Fruit fly (Drosophila melanogaster) whole organism, embryonic: ENCODE results near the gene Chd64.

Source experiments
- CG10274 ChIP-seq: fragments of 200-800 bp; sonication (Bioruptor generic); optimal IDR thresholded peaks from 3 replicates; lab custom pipeline; 2017; ENCODE audit warnings: missing biosample characterization, mild to moderate bottlenecking, missing genetic modification characterization
- CG10959 ChIP-seq: fragments of 200-800 bp; sonication (Bioruptor generic); IDR thresholded peaks from 2 replicates; pipeline ENCODE4 v1.3.6; 2022; ENCODE audit warnings: missing biosample characterization, missing genetic modification characterization
- CG12104 ChIP-seq: fragments of 200-800 bp; sonication (Bioruptor generic); optimal IDR thresholded peaks from 3 replicates; lab custom pipeline; 2016; ENCODE audit warnings: missing biosample characterization, missing genetic modification characterization
- CG13296 ChIP-seq: fragments of 200-800 bp; sonication (Bioruptor generic); optimal IDR thresholded peaks from 3 replicates; lab custom pipeline; 2018; ENCODE audit warnings: missing biosample characterization, mild to moderate bottlenecking, missing genetic modification characterization
- CG14667 ChIP-seq: fragments of 200-800 bp; sonication (Bioruptor generic); IDR thresholded peaks from 2 replicates; pipeline ENCODE4 v1.3.6; 2022; ENCODE audit warnings: missing biosample characterization, missing genetic modification characterization
- CG14965 ChIP-seq: fragments of 200-800 bp; sonication (Bioruptor generic); optimal IDR thresholded peaks from 2 replicates; lab custom pipeline; 2016; ENCODE audit warnings: missing biosample characterization, missing genetic modification characterization, borderline replicate concordance
- CG16813 ChIP-seq: fragments of 200-800 bp; sonication (Bioruptor generic); IDR thresholded peaks from 3 replicates; pipeline ENCODE4 v1.3.6; 2022; ENCODE audit warnings: missing biosample characterization, missing genetic modification characterization; ENCODE audit not compliant: partially characterized antibody
- CG17186 ChIP-seq: fragments of 200-800 bp; sonication (Bioruptor generic); optimal IDR thresholded peaks from 3 replicates; lab custom pipeline; 2017; ENCODE audit warnings: missing biosample characterization, missing genetic modification reagents, missing genetic modification characterization
- CG18476 ChIP-seq: fragments of 200-800 bp; sonication (Bioruptor generic); optimal IDR thresholded peaks from 2 replicates; lab custom pipeline; 2016; ENCODE audit warnings: missing biosample characterization, mild to moderate bottlenecking, missing genetic modification characterization
- CG32767 ChIP-seq: fragments of 200-800 bp; sonication (Bioruptor generic); IDR thresholded peaks from 2 replicates; pipeline ENCODE4 v1.3.6; 2022; ENCODE audit warnings: missing biosample characterization, missing genetic modification characterization
- CG4424 ChIP-seq: fragments of 200-800 bp; sonication (Bioruptor generic); optimal IDR thresholded peaks from 3 replicates; lab custom pipeline; 2016; ENCODE audit warnings: missing biosample characterization, missing genetic modification characterization
- CG4707 ChIP-seq: fragments of 200-800 bp; sonication (Bioruptor generic); optimal IDR thresholded peaks from 2 replicates; lab custom pipeline; 2018; ENCODE audit warnings: missing biosample characterization, mild to moderate bottlenecking, missing genetic modification characterization, moderate library complexity
- CG5245 ChIP-seq: fragments of 200-800 bp; sonication (Bioruptor generic); optimal IDR thresholded peaks from 3 replicates; lab custom pipeline; 2016; ENCODE audit warnings: missing biosample characterization, missing genetic modification characterization
- CG7987 ChIP-seq: fragments of 200-800 bp; sonication (Bioruptor generic); optimal IDR thresholded peaks from 2 replicates; lab custom pipeline; 2018; ENCODE audit warnings: missing biosample characterization, mild to moderate bottlenecking, missing genetic modification characterization, moderate library complexity
- CG8924 ChIP-seq: fragments of 200-800 bp; optimal IDR thresholded peaks from 3 replicates; lab custom pipeline; 2019; ENCODE audit warnings: missing biosample characterization, mild to moderate bottlenecking, missing genetic modification characterization, moderate library complexity
- CG9215 ChIP-seq: fragments of 200-800 bp; sonication (Bioruptor generic); IDR thresholded peaks from 2 replicates; pipeline ENCODE4 v1.3.6; 2022; ENCODE audit warnings: missing biosample characterization, missing genetic modification characterization
- CG9817 ChIP-seq: fragments of 200-800 bp; sonication (Bioruptor generic); optimal IDR thresholded peaks from 2 replicates; lab custom pipeline; 2018; ENCODE audit warnings: missing biosample characterization, mild to moderate bottlenecking, missing genetic modification characterization, moderate library complexity
- D ChIP-seq, 2 experiments: fragments of 200-800 bp in 1 of 2; fragments of >200 bp in 1 of 2; sonication (Bioruptor generic) in 1 of 2; optimal IDR thresholded peaks; 2 replicates in 1 of 2; 3 replicates in 1 of 2; lab custom pipeline; 2017; ENCODE audit warnings: mild to moderate bottlenecking in 1 of 2, missing biosample characterization in 1 of 2, missing genetic modification characterization in 1 of 2, missing genetic modification reagents in 1 of 2
- Deaf1 ChIP-seq: fragments of 200-800 bp; optimal IDR thresholded peaks from 3 replicates; lab custom pipeline; 2019; ENCODE audit warnings: missing biosample characterization, mild to moderate bottlenecking, missing genetic modification characterization, moderate library complexity
- Dref ChIP-seq: fragments of 200-800 bp; sonication (Bioruptor generic); IDR thresholded peaks from 2 replicates; pipeline ENCODE4 v1.3.6; 2022; ENCODE audit warnings: missing biosample characterization, missing genetic modification characterization
- Fer2 ChIP-seq: fragments of 200-800 bp; sonication (Bioruptor generic); optimal IDR thresholded peaks from 2 replicates; lab custom pipeline; 2018; ENCODE audit warnings: missing biosample characterization, mild to moderate bottlenecking, missing genetic modification characterization, moderate library complexity
- Nf-YC ChIP-seq: fragments of 200-800 bp; optimal IDR thresholded peaks from 3 replicates; lab custom pipeline; 2019; ENCODE audit warnings: missing biosample characterization, mild to moderate bottlenecking, missing genetic modification characterization, moderate library complexity
- Spps ChIP-seq: fragments of 200-800 bp; sonication (Bioruptor generic); optimal IDR thresholded peaks from 2 replicates; lab custom pipeline; 2018; ENCODE audit warnings: missing biosample characterization, mild to moderate bottlenecking, missing genetic modification characterization
- Xrp1 ChIP-seq: fragments of 200-800 bp; sonication (Bioruptor generic); IDR thresholded peaks from 2 replicates; pipeline ENCODE4 v1.3.6; 2022; ENCODE audit warnings: missing biosample characterization, missing genetic modification characterization
- al ChIP-seq: fragments of 200-800 bp; sonication (Bioruptor generic); IDR thresholded peaks from 2 replicates; pipeline ENCODE4 v1.3.6; 2022; ENCODE audit warnings: missing biosample characterization, missing genetic modification characterization
- bbx ChIP-seq: fragments of 200-800 bp; sonication (Bioruptor generic); IDR thresholded peaks from 2 replicates; pipeline ENCODE4 v1.3.6; 2022; ENCODE audit warnings: missing biosample characterization, missing genetic modification characterization; ENCODE audit not compliant: partially characterized antibody
- bsh ChIP-seq, 2 experiments: fragments of 200-800 bp; sonication (Bioruptor generic); optimal IDR thresholded peaks; 2 replicates each; lab custom pipeline; 2017 to 2018; ENCODE audit warnings: mild to moderate bottlenecking in 2 of 2, missing biosample characterization in 2 of 2, missing genetic modification characterization in 2 of 2, moderate library complexity in 1 of 2
- cas ChIP-seq: fragments of 200-800 bp; sonication (Bioruptor generic); IDR thresholded peaks from 2 replicates; pipeline ENCODE4 v1.3.6; 2022; ENCODE audit warnings: missing biosample characterization, missing genetic modification characterization
- ham ChIP-seq: fragments of 200-800 bp; sonication (Bioruptor generic); IDR thresholded peaks from 2 replicates; pipeline ENCODE4 v1.3.6; 2022; ENCODE audit warnings: missing biosample characterization, missing genetic modification characterization
- kni ChIP-seq: fragments of 200-800 bp; sonication (Bioruptor generic); optimal IDR thresholded peaks from 3 replicates; lab custom pipeline; 2017; ENCODE audit warnings: mild to moderate bottlenecking, missing biosample characterization, missing genetic modification reagents, missing genetic modification characterization
- lola ChIP-seq, 3 experiments: fragments of >200 bp in 2 of 3; fragments of 200-800 bp in 1 of 3; sonication (Bioruptor generic) in 1 of 3; optimal IDR thresholded peaks; 2 replicates each; lab custom pipeline; 2017 to 2019; ENCODE audit warnings: missing biosample characterization in 3 of 3, missing genetic modification characterization in 3 of 3, mild to moderate bottlenecking in 1 of 3, moderate library complexity in 1 of 3
- nau ChIP-seq: fragments of 200-800 bp; sonication (Bioruptor generic); optimal IDR thresholded peaks from 3 replicates; lab custom pipeline; 2017; ENCODE audit warnings: missing biosample characterization, mild to moderate bottlenecking, missing genetic modification characterization, missing genetic modification reagents
- nerfin-1 ChIP-seq: fragments of 200-800 bp; sonication (Bioruptor generic); optimal IDR thresholded peaks from 3 replicates; lab custom pipeline; 2019; ENCODE audit warnings: missing biosample characterization, mild to moderate bottlenecking, missing genetic modification characterization, moderate library complexity
- peb ChIP-seq: fragments of 200-800 bp; sonication (Bioruptor generic); IDR thresholded peaks from 2 replicates; pipeline ENCODE4 v1.3.6; 2022; ENCODE audit warnings: missing biosample characterization, missing genetic modification characterization
- repo ChIP-seq: fragments of 200-800 bp; sonication (Bioruptor generic); optimal IDR thresholded peaks from 2 replicates; lab custom pipeline; 2016; ENCODE audit warnings: missing biosample characterization, missing genetic modification characterization
- run ChIP-seq: fragments of 200-800 bp; sonication (Bioruptor generic); optimal IDR thresholded peaks from 3 replicates; lab custom pipeline; 2018; ENCODE audit warnings: missing biosample characterization, mild to moderate bottlenecking, missing genetic modification characterization
- shn ChIP-seq: fragments of 200-800 bp; sonication (Bioruptor generic); optimal IDR thresholded peaks from 3 replicates; lab custom pipeline; 2016; ENCODE audit warnings: missing biosample characterization, missing genetic modification characterization
- sim ChIP-seq: fragments of 200-800 bp; sonication (Bioruptor generic); IDR thresholded peaks from 2 replicates; pipeline ENCODE4 v1.3.6; 2022; ENCODE audit warnings: missing biosample characterization, missing genetic modification characterization
- sima ChIP-seq: fragments of 200-800 bp; sonication (Bioruptor generic); optimal IDR thresholded peaks from 2 replicates; lab custom pipeline; 2016; ENCODE audit warnings: missing biosample characterization, missing genetic modification characterization
- sqz ChIP-seq: fragments of 200-800 bp; sonication (Bioruptor generic); optimal IDR thresholded peaks from 3 replicates; lab custom pipeline; 2018; ENCODE audit warnings: missing biosample characterization, mild to moderate bottlenecking, missing genetic modification characterization
- stwl ChIP-seq: fragments of 200-800 bp; sonication (Bioruptor generic); optimal IDR thresholded peaks from 3 replicates; lab custom pipeline; 2018; ENCODE audit warnings: missing biosample characterization, mild to moderate bottlenecking, missing genetic modification characterization, moderate library complexity
- sug ChIP-seq: fragments of 200-800 bp; optimal IDR thresholded peaks from 2 replicates; lab custom pipeline; 2019; ENCODE audit warnings: missing biosample characterization, mild to moderate bottlenecking, missing genetic modification characterization, moderate library complexity
- tgo ChIP-seq: fragments of 200-800 bp; sonication (Bioruptor generic); IDR thresholded peaks from 3 replicates; pipeline ENCODE4 v1.3.6; 2022; ENCODE audit warnings: missing biosample characterization, missing genetic modification characterization
- tin ChIP-seq: fragments of 200-800 bp; sonication (Bioruptor generic); optimal IDR thresholded peaks from 3 replicates; lab custom pipeline; 2016; ENCODE audit warnings: missing biosample characterization, missing genetic modification characterization
- tio ChIP-seq: fragments of 200-800 bp; sonication (Bioruptor generic); optimal IDR thresholded peaks from 2 replicates; lab custom pipeline; 2017; ENCODE audit warnings: missing biosample characterization, missing genetic modification characterization, inconsistent platforms
- tll ChIP-seq, 2 experiments: fragments of 200-800 bp in 1 of 2; fragments of >200 bp in 1 of 2; sonication (Bioruptor generic) in 1 of 2; optimal IDR thresholded peaks; 2 replicates each; lab custom pipeline; 2017 to 2019; ENCODE audit warnings: missing biosample characterization in 2 of 2, missing genetic modification characterization in 2 of 2, mild to moderate bottlenecking in 1 of 2, moderate library complexity in 1 of 2
- usp ChIP-seq: fragments of >200 bp; optimal IDR thresholded peaks from 2 replicates; lab custom pipeline; 2017; ENCODE audit warnings: missing biosample characterization, missing genetic modification characterization
- zen2 ChIP-seq: fragments of 200-800 bp; sonication (Bioruptor generic); IDR thresholded peaks from 3 replicates; pipeline ENCODE4 v1.3.6; 2022; ENCODE audit warnings: missing biosample characterization, missing genetic modification characterization; ENCODE audit not compliant: partially characterized antibody
- zfh1 ChIP-seq: fragments of 200-800 bp; sonication (Bioruptor generic); IDR thresholded peaks from 3 replicates; pipeline ENCODE4 v1.3.6; 2022; ENCODE audit warnings: missing biosample characterization, missing genetic modification characterization

The Chd64 gene

DNA sequence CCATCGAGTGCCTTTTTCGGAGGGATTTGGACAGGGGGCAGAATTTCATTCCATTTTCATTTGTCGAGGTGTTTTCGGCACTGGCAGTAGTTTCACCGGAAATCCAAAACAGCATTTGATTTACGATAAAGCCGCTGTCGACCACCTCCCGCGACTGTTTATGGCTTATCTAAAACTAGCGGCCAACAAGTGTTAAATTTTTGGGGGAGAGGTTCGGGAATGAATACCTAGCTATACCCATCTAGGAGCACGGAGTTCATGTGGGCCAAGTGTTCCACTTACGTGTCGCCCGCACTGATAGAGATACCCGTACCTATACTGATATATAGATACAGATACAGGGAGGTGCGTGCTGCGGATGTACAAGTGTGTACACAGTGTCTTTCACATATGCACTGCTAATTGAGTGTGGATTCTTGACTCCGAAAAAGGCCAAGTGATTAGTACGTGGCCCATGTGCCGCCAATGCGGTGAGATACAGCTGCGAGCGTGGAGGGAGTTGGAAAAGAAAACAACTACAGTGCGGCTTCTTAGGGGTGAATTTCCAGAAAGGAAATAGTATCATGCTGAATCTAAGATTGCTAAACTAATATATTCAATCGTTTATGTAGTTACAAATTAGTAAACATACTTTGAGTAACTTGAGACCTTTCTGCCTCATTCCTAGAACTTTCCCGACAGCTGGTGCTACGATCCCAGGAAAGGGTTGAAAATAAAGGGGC lies 2.4 kb downstream of the Chd64 start (continued):
- no peak for TF ChIP-seq CG14965 (GFP tag; lab: Kevin White, UChicago)
- TF ChIP-seq sqz (GFP tag; lab: Kevin White, UChicago): no peak
- no peak for TF ChIP-seq ham
- no peak for TF ChIP-seq CG4424 (GFP tag; lab: Kevin White, UChicago)
- TF ChIP-seq kni (GFP tag; lab: Kevin White, UChicago): peak; percentile 95
- TF ChIP-seq CG13296 (GFP tag; lab: Kevin White, UChicago): no peak
- no peak for TF ChIP-seq CG7987 (GFP tag; lab: Kevin White, UChicago)
- no peak for TF ChIP-seq nerfin-1
- TF ChIP-seq bbx: no peak
- TF ChIP-seq sima (GFP tag; lab: Kevin White, UChicago): no peak
- no peak for TF ChIP-seq CG8924
- no peak for TF ChIP-seq repo
- no peak for TF ChIP-seq CG12104 (GFP tag; lab: Kevin White, UChicago)
- no peak for TF ChIP-seq shn (GFP tag; lab: Kevin White, UChicago)
- no peak for TF ChIP-seq zfh1 (GFP tag; lab: Robert Waterston, UW)
- no peak for TF ChIP-seq tgo (GFP tag; lab: Robert Waterston, UW)
- TF ChIP-seq CG9215 (GFP tag; lab: Robert Waterston, UW): no peak
- TF ChIP-seq sim (GFP tag; lab: Robert Waterston, UW): no peak
- TF ChIP-seq tin: no peak
- no peak for TF ChIP-seq Nf-YC (tag; lab: Kevin White, UChicago)
- TF ChIP-seq CG4707: no peak
- TF ChIP-seq CG5245 (GFP tag; lab: Kevin White, UChicago): no peak
- TF ChIP-seq CG18476 (GFP tag; lab: Kevin White, UChicago): no peak
- TF ChIP-seq bsh (GFP tag; optimal IDR thresholded peaks at IDR 0.05; lab: Kevin White, UChicago): peak in 1 of 2 experiments; percentile 3
- TF ChIP-seq CG14667 (GFP tag; lab: Robert Waterston, UW): no peak
- TF ChIP-seq CG16813 (GFP tag; lab: Robert Waterston, UW): no peak
- no peak for TF ChIP-seq al (GFP tag; lab: Robert Waterston, UW)
- no peak for TF ChIP-seq Xrp1 (GFP tag; lab: Robert Waterston, UW)
- no peak for TF ChIP-seq CG10959 (GFP tag; lab: Robert Waterston, UW)
- TF ChIP-seq tll (GFP tag; optimal IDR thresholded peaks at IDR 0.05; lab: Kevin White, UChicago): no peak
- no peak for TF ChIP-seq lola (GFP tag; optimal IDR thresholded peaks at IDR 0.05; lab: Kevin White, UChicago)
- TF ChIP-seq CG32767 (GFP tag; lab: Robert Waterston, UW): no peak
- no peak for TF ChIP-seq tio (GFP tag; lab: Kevin White, UChicago)
- no peak for TF ChIP-seq usp (GFP tag; lab: Kevin White, UChicago)
- no peak for TF ChIP-seq zen2 (GFP tag; lab: Robert Waterston, UW)
- no peak for TF ChIP-seq cas
- no peak for TF ChIP-seq peb (GFP tag; lab: Robert Waterston, UW)
- TF ChIP-seq CG17186 (GFP tag; lab: Kevin White, UChicago): no peak
- TF ChIP-seq Spps: no peak
- TF ChIP-seq sug (tag; lab: Kevin White, UChicago): peak; percentile 72
- no peak for TF ChIP-seq Deaf1 (tag; lab: Kevin White, UChicago)
- TF ChIP-seq stwl: peak; percentile 39
- TF ChIP-seq D (optimal IDR thresholded peaks at IDR 0.05; lab: Kevin White, UChicago): no peak
- TF ChIP-seq D (GFP tag; optimal IDR thresholded peaks at IDR 0.05; lab: Kevin White, UChicago): no peak
- TF ChIP-seq CG9817 (tag; lab: Kevin White, UChicago): no peak
- no peak for TF ChIP-seq Dref (GFP tag; lab: Robert Waterston, UW)
- no peak for TF ChIP-seq nau
- TF ChIP-seq Fer2 (tag; lab: Kevin White, UChicago): no peak
- TF ChIP-seq run: no peak
- no peak for TF ChIP-seq CG10274 (GFP tag; lab: Kevin White, UChicago)
